Worm (Caenorhabditis elegans): ENCODE data around the gene F35E12.10.

ce11 chrV:13790557-13790956 lies 42.0 kb upstream of the F35E12.10 start:
- TF ChIP-seq zag-1 (tag; optimal IDR thresholded peaks at IDR 0.05) (no peak), dmd-4 (tag; optimal IDR thresholded peaks at IDR 0.05) (no peak), lin-39 (tag; optimal IDR thresholded peaks at IDR 0.05) (no peak)
